Worm (Caenorhabditis elegans): Measurements from ENCODE around the gene Y54G2A.28.

ce11 chrIV:3055848-3056247 is 43.6 kb upstream of the Y54G2A.28 start:
- no peak for TF ChIP-seq ahr-1 (tag; optimal IDR thresholded peaks at IDR 0.05)
- no peak for TF ChIP-seq zip-5 (tag; optimal IDR thresholded peaks at IDR 0.05)
- no peak for TF ChIP-seq pag-3 (tag; optimal IDR thresholded peaks at IDR 0.05; ENCODE audit: borderline replicate concordance)
- TF ChIP-seq fkh-6 (tag; optimal IDR thresholded peaks at IDR 0.05) = no peak
- no peak for TF ChIP-seq odd-2 (tag; optimal IDR thresholded peaks at IDR 0.05)
- no peak for TF ChIP-seq fkh-10 (GFP tag; optimal IDR thresholded peaks at IDR 0.05)
- TF ChIP-seq ceh-9 (tag; optimal IDR thresholded peaks at IDR 0.05) = no peak
- TF ChIP-seq F13H6.1 (tag; optimal IDR thresholded peaks at IDR 0.05) = no peak
